Fruit fly (Drosophila melanogaster) whole organism, wandering third instar larva: ENCODE measurements around the gene Srg2.

ENCODE experiments used
- Abd-B ChIP-seq: fragments of >200 bp; optimal IDR thresholded peaks from 2 replicates; lab custom pipeline; 2017; ENCODE audit warnings: missing biosample characterization, missing genetic modification characterization
- CG32264 ChIP-seq: fragments of 200-800 bp; sonication (Bioruptor generic); optimal IDR thresholded peaks from 2 replicates; lab custom pipeline; 2016; ENCODE audit warnings: missing biosample characterization, missing genetic modification characterization
- CrebA ChIP-seq: fragments of 200-800 bp; sonication (Bioruptor generic); optimal IDR thresholded peaks from 2 replicates; lab custom pipeline; 2016; ENCODE audit warnings: missing biosample characterization, mild to moderate bottlenecking, missing genetic modification characterization, borderline replicate concordance
- GATAd ChIP-seq: sonication (Bioruptor generic); optimal IDR thresholded peaks from 2 replicates; lab custom pipeline; 2016; ENCODE audit warnings: missing biosample characterization, missing genetic modification characterization
- Hnf4 ChIP-seq: fragments of 200-800 bp; sonication (Bioruptor generic); optimal IDR thresholded peaks from 2 replicates; lab custom pipeline; 2016; ENCODE audit warnings: missing biosample characterization, mild to moderate bottlenecking, missing genetic modification characterization
- Hr78 ChIP-seq: fragments of >200 bp; optimal IDR thresholded peaks from 2 replicates; lab custom pipeline; 2017; ENCODE audit warnings: missing biosample characterization, missing genetic modification characterization
- Myc ChIP-seq: fragments of >200 bp; optimal IDR thresholded peaks from 2 replicates; lab custom pipeline; 2017
- OdsH ChIP-seq: fragments of 200-800 bp; sonication (Bioruptor generic); optimal IDR thresholded peaks from 2 replicates; lab custom pipeline; 2016; ENCODE audit warnings: missing biosample characterization, mild to moderate bottlenecking, missing genetic modification characterization
- Rel ChIP-seq, 2 experiments: fragments of 200-800 bp; sonication (Bioruptor generic) in 1 of 2; optimal IDR thresholded peaks; 2 replicates in 1 of 2; 3 replicates in 1 of 2; lab custom pipeline; 2016 to 2019; ENCODE audit warnings: mild to moderate bottlenecking in 2 of 2, missing biosample characterization in 2 of 2, missing genetic modification characterization in 2 of 2, moderate library complexity in 1 of 2
- br ChIP-seq: fragments of 200-800 bp; sonication (Bioruptor generic); optimal IDR thresholded peaks from 2 replicates; lab custom pipeline; 2016; ENCODE audit warnings: missing biosample characterization, missing genetic modification characterization
- dl ChIP-seq, 2 experiments: fragments of 175-275, 200-275 bp in 1 of 2; fragments of 200-275 bp in 1 of 2; sonication (Bioruptor generic); optimal IDR thresholded peaks; lab custom pipeline; 2018; ENCODE audit warnings: mild to moderate bottlenecking in 2 of 2, missing biosample characterization in 2 of 2, missing genetic modification characterization in 2 of 2, moderate library complexity in 2 of 2; ENCODE audit not compliant: partially characterized antibody in 2 of 2, insufficient read depth in 1 of 2
- dmrt93B ChIP-seq: fragments of 200-800 bp; sonication (Bioruptor generic); optimal IDR thresholded peaks from 2 replicates; lab custom pipeline; 2018; ENCODE audit warnings: missing biosample characterization, mild to moderate bottlenecking, missing genetic modification characterization
- ey ChIP-seq: fragments of 200-800 bp; sonication (Bioruptor generic); optimal IDR thresholded peaks from 2 replicates; lab custom pipeline; 2016; ENCODE audit warnings: missing biosample characterization, missing genetic modification characterization
- fru ChIP-seq: fragments of 200-800 bp; sonication (Bioruptor generic); optimal IDR thresholded peaks from 3 replicates; lab custom pipeline; 2016; ENCODE audit warnings: missing biosample characterization, mild to moderate bottlenecking, missing genetic modification characterization
- h ChIP-seq: fragments of 200-800 bp; sonication (Bioruptor generic); optimal IDR thresholded peaks from 3 replicates; lab custom pipeline; 2016; ENCODE audit warnings: missing biosample characterization, mild to moderate bottlenecking, missing genetic modification characterization
- tai ChIP-seq: sonication (Bioruptor generic); optimal IDR thresholded peaks from 2 replicates; lab custom pipeline; 2016; ENCODE audit warnings: missing biosample characterization, missing genetic modification characterization
- usp ChIP-seq: fragments of >200 bp; optimal IDR thresholded peaks from 2 replicates; lab custom pipeline; 2017; ENCODE audit warnings: missing biosample characterization, missing genetic modification characterization
- woc ChIP-seq: sonication (Bioruptor generic); optimal IDR thresholded peaks from 2 replicates; lab custom pipeline; 2016; ENCODE audit warnings: missing biosample characterization, mild to moderate bottlenecking, missing genetic modification characterization

The Srg2 gene

dm6 chr3L:10089350-10090266 is 8.3 kb downstream of the Srg2 start, which contains the start of gene CG14160:
Gene CG14160 (minus strand): TSS chr3L:10089400.
- TF ChIP-seq ey (no peak), tai (GFP tag; lab: Kevin White, UChicago) (no peak), CrebA (peak; percentile 23), Myc (lab: Kevin White, UChicago) (no peak), Rel (GFP tag; optimal IDR thresholded peaks at IDR 0.05; lab: Kevin White, UChicago) (no peak), Rel (tag; optimal IDR thresholded peaks at IDR 0.05; lab: Kevin White, UChicago) (peak; percentile 81), Abd-B (GFP tag; lab: Kevin White, UChicago) (no peak)

dm6 chr3L:10088415-10088814 is 9.5 kb downstream of the Srg2 start:
- TF ChIP-seq Rel (GFP tag; optimal IDR thresholded peaks at IDR 0.05; lab: Kevin White, UChicago) (no peak), Rel (tag; optimal IDR thresholded peaks at IDR 0.05; lab: Kevin White, UChicago) (no peak), OdsH (GFP tag; lab: Kevin White, UChicago) (no peak), h (GFP tag; lab: Kevin White, UChicago) (no peak), usp (GFP tag; lab: Kevin White, UChicago) (no peak), Hr78 (GFP tag; lab: Kevin White, UChicago) (no peak), CG32264 (no peak), dmrt93B (GFP tag; lab: Kevin White, UChicago) (no peak), br (GFP tag; lab: Kevin White, UChicago) (no peak), dl (GFP tag; optimal IDR thresholded peaks at IDR 0.05; lab: Kevin White, UChicago; ENCODE audit: insufficient read depth in 1 of 2, partially characterized antibody in 2 of 2) (no peak), woc (GFP tag; lab: Kevin White, UChicago) (no peak)

dm6 chr3L:10078551-10078950 is 19.4 kb downstream of the Srg2 start:
- TF ChIP-seq GATAd (no peak), fru (GFP tag; lab: Kevin White, UChicago) (no peak), Myc (lab: Kevin White, UChicago) (no peak), Hnf4 (GFP tag; lab: Kevin White, UChicago) (no peak), Rel (GFP tag; optimal IDR thresholded peaks at IDR 0.05; lab: Kevin White, UChicago) (no peak), Rel (tag; optimal IDR thresholded peaks at IDR 0.05; lab: Kevin White, UChicago) (no peak), OdsH (GFP tag; lab: Kevin White, UChicago) (no peak)

dm6 chr3L:10052586-10052985 is 45.3 kb downstream of the Srg2 start:
- no peak for TF ChIP-seq Hr78 (GFP tag; lab: Kevin White, UChicago)
